Worm (Caenorhabditis elegans) whole organism, L4 larva: ENCODE data around the gene arx-2.

Experiments used
- F10B5.3 ChIP-seq: sonication (generic microtip); optimal IDR thresholded peaks from 2 replicates; lab custom pipeline; 2016; ENCODE audit warnings: mild to moderate bottlenecking, missing genetic modification characterization, missing compliant biosample characterization
- F37D6.2 ChIP-seq: sonication (generic microtip); optimal IDR thresholded peaks from 2 replicates; lab custom pipeline; 2016; ENCODE audit warnings: mild to moderate bottlenecking, missing genetic modification characterization, missing compliant biosample characterization
- F44E2.7 ChIP-seq: fragments of 200-800 bp; sonication (Bioruptor generic); IDR thresholded peaks from 2 replicates; pipeline ENCODE4 v2.1.2; 2022; ENCODE audit warnings: missing genetic modification characterization, missing compliant biosample characterization
- T26A8.4 ChIP-seq: fragments of 200-800 bp; sonication (Bioruptor generic); IDR thresholded peaks from 2 replicates; pipeline ENCODE4 v1.3.6; 2022; ENCODE audit warnings: missing genetic modification characterization, missing compliant biosample characterization
- aha-1 ChIP-seq: fragments of 150-350 bp; peaks from one replicate; lab custom pipeline; 2014; ENCODE audit warnings: missing biosample characterization, missing genetic modification characterization
- aly-2 ChIP-seq: sonication (generic microtip); optimal IDR thresholded peaks from 2 replicates; lab custom pipeline; 2018; ENCODE audit warnings: missing biosample characterization, missing genetic modification characterization
- ama-1 ChIP-seq: fragments of 150-350 bp; optimal IDR thresholded peaks from 2 replicates; lab custom pipeline; 2014; ENCODE audit warnings: inconsistent platforms, mixed read lengths
- attf-4 ChIP-seq: sonication (generic microtip); optimal IDR thresholded peaks from 3 replicates; lab custom pipeline; 2017; ENCODE audit warnings: missing biosample characterization, missing genetic modification characterization
- ceh-20 ChIP-seq: fragments of 200-800 bp; sonication (Bioruptor generic); IDR thresholded peaks from 2 replicates; pipeline ENCODE4 v1.3.6; 2022; ENCODE audit warnings: missing genetic modification reagents, missing genetic modification characterization, missing compliant biosample characterization
- ceh-32 ChIP-seq: sonication (generic microtip); optimal IDR thresholded peaks from 2 replicates; lab custom pipeline; 2016; ENCODE audit warnings: mild to moderate bottlenecking, missing genetic modification characterization, missing compliant biosample characterization; ENCODE audit not compliant: poor library complexity
- ceh-44 ChIP-seq: fragments of 200-800 bp; sonication (Bioruptor generic); IDR thresholded peaks from 2 replicates; pipeline ENCODE4 v1.3.6; 2022; ENCODE audit warnings: missing genetic modification reagents, missing genetic modification characterization, missing compliant biosample characterization
- ceh-62 ChIP-seq: sonication (generic microtip); optimal IDR thresholded peaks from 2 replicates; lab custom pipeline; 2017; ENCODE audit warnings: missing biosample characterization, missing genetic modification characterization
- ces-1 ChIP-seq: fragments of 150-350 bp; sonication (generic microtip); optimal IDR thresholded peaks from 4 replicates; lab custom pipeline; 2014; ENCODE audit warnings: missing biosample characterization, missing genetic modification reagents, missing genetic modification characterization
- cey-2 ChIP-seq: sonication (generic microtip); optimal IDR thresholded peaks from 3 replicates; lab custom pipeline; 2017; ENCODE audit warnings: missing genetic modification characterization, mild to moderate bottlenecking, missing compliant biosample characterization, antibody characterized with exemption, borderline replicate concordance; ENCODE audit not compliant: insufficient read depth
- ctbp-1 ChIP-seq: fragments of 200-800 bp; sonication (Bioruptor generic); IDR thresholded peaks from 2 replicates; pipeline ENCODE4 v1.3.6; 2022; ENCODE audit warnings: missing genetic modification reagents, missing genetic modification characterization, missing compliant biosample characterization
- daf-16 ChIP-seq, 3 experiments: sonication (generic microtip); optimal IDR thresholded peaks; 2 replicates each; lab custom pipeline; 2016 to 2017; ENCODE audit warnings: missing genetic modification characterization in 3 of 3, missing genetic modification reagents in 3 of 3, mild to moderate bottlenecking in 2 of 3, missing compliant biosample characterization in 2 of 3, missing biosample characterization in 1 of 3, moderate library complexity in 1 of 3
- dve-1 ChIP-seq: sonication (generic microtip); optimal IDR thresholded peaks from 2 replicates; lab custom pipeline; 2017; ENCODE audit warnings: antibody characterized with exemption, mild to moderate bottlenecking, missing genetic modification characterization, missing compliant biosample characterization; ENCODE audit not compliant: insufficient read depth
- fkh-10 ChIP-seq: fragments of 150-350 bp; optimal IDR thresholded peaks from 2 replicates; lab custom pipeline; 2014; ENCODE audit warnings: missing biosample characterization, missing genetic modification reagents, missing genetic modification characterization
- hlh-30 ChIP-seq: sonication (generic microtip); optimal IDR thresholded peaks from 2 replicates; lab custom pipeline; 2017; ENCODE audit warnings: antibody characterized with exemption, mild to moderate bottlenecking, missing genetic modification characterization, missing compliant biosample characterization; ENCODE audit not compliant: insufficient read depth
- hmg-1.1 ChIP-seq: fragments of 200-800 bp; sonication (Bioruptor generic); IDR thresholded peaks from 2 replicates; pipeline ENCODE4 v1.3.6; 2022; ENCODE audit warnings: missing genetic modification reagents, missing genetic modification characterization, missing compliant biosample characterization
- lim-7 ChIP-seq: fragments of 200-800 bp; sonication (Bioruptor generic); IDR thresholded peaks from 2 replicates; pipeline ENCODE4 v1.3.6; 2022; ENCODE audit warnings: missing genetic modification characterization, missing compliant biosample characterization
- lin-13 ChIP-seq: fragments of 150-350 bp; optimal IDR thresholded peaks from 2 replicates; lab custom pipeline; 2014; ENCODE audit warnings: missing biosample characterization, missing genetic modification reagents, missing genetic modification characterization
- lin-15B ChIP-seq: fragments of 150-350 bp; sonication (generic microtip); optimal IDR thresholded peaks from 3 replicates; lab custom pipeline; 2014; ENCODE audit warnings: missing biosample characterization, missing genetic modification characterization
- lin-29 ChIP-seq: fragments of 200-800 bp; sonication (Bioruptor generic); IDR thresholded peaks from 2 replicates; pipeline ENCODE4 v1.3.6; 2022; ENCODE audit warnings: missing genetic modification reagents, missing genetic modification characterization, missing compliant biosample characterization
- lin-38 ChIP-seq: fragments of 200-800 bp; sonication (Bioruptor generic); IDR thresholded peaks from 2 replicates; pipeline ENCODE4 v1.3.6; 2022; ENCODE audit warnings: missing genetic modification reagents, missing genetic modification characterization, missing compliant biosample characterization
- madf-5 ChIP-seq, 2 experiments: fragments of 200-800 bp; sonication (Bioruptor generic); IDR thresholded peaks; 2 replicates each; pipeline ENCODE4 v1.3.6; 2022; ENCODE audit warnings: missing compliant biosample characterization in 2 of 2, missing genetic modification characterization in 2 of 2
- nhr-10 ChIP-seq: fragments of 150-350 bp; optimal IDR thresholded peaks from 2 replicates; lab custom pipeline; 2014; ENCODE audit warnings: missing biosample characterization, missing genetic modification characterization
- nhr-25 ChIP-seq: sonication (generic microtip); optimal IDR thresholded peaks from 2 replicates; lab custom pipeline; 2017; ENCODE audit warnings: missing genetic modification characterization, mild to moderate bottlenecking, missing compliant biosample characterization, antibody characterized with exemption, moderate library complexity, borderline replicate concordance; ENCODE audit not compliant: insufficient read depth
- nhr-28 ChIP-seq: fragments of 150-350 bp; optimal IDR thresholded peaks from 2 replicates; lab custom pipeline; 2014; ENCODE audit warnings: missing biosample characterization, missing genetic modification characterization
- nhr-77 ChIP-seq: fragments of 150-350 bp; optimal IDR thresholded peaks from 2 replicates; lab custom pipeline; 2014; ENCODE audit warnings: missing biosample characterization, missing genetic modification characterization
- pqm-1 ChIP-seq: sonication (generic microtip); optimal IDR thresholded peaks from 2 replicates; lab custom pipeline; 2017; ENCODE audit warnings: missing biosample characterization, missing genetic modification characterization
- saeg-2 ChIP-seq: fragments of 200-800 bp; sonication (Bioruptor generic); IDR thresholded peaks from 2 replicates; pipeline ENCODE4 v1.3.6; 2022; ENCODE audit warnings: missing genetic modification reagents, missing genetic modification characterization, missing compliant biosample characterization
- sdz-12 ChIP-seq: fragments of 200-800 bp; sonication (Bioruptor generic); optimal IDR thresholded peaks from 2 replicates; lab custom pipeline; 2018; ENCODE audit warnings: mild to moderate bottlenecking, missing genetic modification characterization, missing compliant biosample characterization
- set-16 ChIP-seq: fragments of 200-800 bp; sonication (Bioruptor generic); IDR thresholded peaks from 2 replicates; pipeline ENCODE4 v1.3.6; 2022; ENCODE audit warnings: missing genetic modification reagents, missing genetic modification characterization, missing compliant biosample characterization
- skn-1 ChIP-seq: fragments of 150-350 bp; optimal IDR thresholded peaks from 2 replicates; lab custom pipeline; 2014; ENCODE audit warnings: missing biosample characterization, missing genetic modification characterization
- tag-97 ChIP-seq: fragments of 200-800 bp; sonication (Bioruptor generic); IDR thresholded peaks from 2 replicates; pipeline ENCODE4 v1.3.6; 2022; ENCODE audit warnings: missing genetic modification characterization, missing compliant biosample characterization
- unc-62 ChIP-seq, 3 experiments: fragments of 150-350 bp in 1 of 3; sonication (generic microtip); optimal IDR thresholded peaks in 2 of 3; peaks in 1 of 3; 1 replicate in 1 of 3; 2 replicates in 2 of 3; lab custom pipeline; 2014 to 2017; ENCODE audit warnings: missing biosample characterization in 3 of 3, missing genetic modification characterization in 3 of 3, missing genetic modification reagents in 3 of 3, missing genotype in 1 of 3
- vab-7 ChIP-seq: fragments of 200-800 bp; sonication (Bioruptor generic); IDR thresholded peaks from 2 replicates; pipeline ENCODE4 v1.3.6; 2022; ENCODE audit warnings: missing genetic modification reagents, missing genetic modification characterization, missing compliant biosample characterization
- zfp-3 ChIP-seq: fragments of 200-800 bp; sonication (Bioruptor generic); conservative IDR thresholded peaks from 2 replicates; pipeline ENCODE4 v1.3.6; 2022; ENCODE audit warnings: missing genetic modification reagents, missing genetic modification characterization, missing compliant biosample characterization
- zip-11 ChIP-seq: fragments of 200-800 bp; sonication (Bioruptor generic); IDR thresholded peaks from 2 replicates; pipeline ENCODE4 v1.3.6; 2022; ENCODE audit warnings: missing genetic modification characterization, missing compliant biosample characterization

Gene arx-2

ce11 chrV:10379761-10380160 lies 41.6 kb upstream of the arx-2 start:
- TF ChIP-seq aha-1 (tag; lab: Kevin White, UChicago) = peak; percentile 95
- peak in 1 of 2 experiments; percentile 68 for TF ChIP-seq unc-62 (GFP tag; optimal IDR thresholded peaks at IDR 0.05 in 1 of 2; lab: Kevin White, UChicago)
- no peak for TF ChIP-seq unc-62 (tag; optimal IDR thresholded peaks at IDR 0.05; lab: Kevin White, UChicago)
- no peak for TF ChIP-seq hmg-1.1 (GFP tag; lab: Robert Waterston, UW)

- TF ChIP-seq F44E2.7 = no peak
- TF ChIP-seq lin-15B (tag; lab: Kevin White, UChicago) = no peak
- no peak for TF ChIP-seq zip-11 (GFP tag; lab: Robert Waterston, UW)
- TF ChIP-seq lin-13 = no peak
- TF ChIP-seq lim-7 (GFP tag; lab: Robert Waterston, UW) = no peak
- TF ChIP-seq ceh-62 (tag; lab: Kevin White, UChicago) = no peak
Observed at ce11 chrV:10379293-10379692, 41.1 kb upstream of the arx-2 start, which contains the start of gene AC3.12. Gene AC3.12 (minus strand): TSS chrV:10379393.

ce11 chrV:10371951-10372350 lies 33.8 kb upstream of the arx-2 start, which contains the start of gene ugt-49:
Gene ugt-49 (plus strand): TSS chrV:10372321.
- TF ChIP-seq attf-4 (tag; lab: Kevin White, UChicago) (no peak), skn-1 (tag; lab: Kevin White, UChicago) (no peak), pqm-1 (tag; lab: Kevin White, UChicago) (peak; percentile 34), ctbp-1 (no peak), nhr-28 (peak; percentile 79), zfp-3 (no peak), lin-29 (no peak), T26A8.4 (GFP tag; lab: Robert Waterston, UW) (no peak), nhr-77 (tag; lab: Kevin White, UChicago) (no peak), daf-16 (GFP tag; optimal IDR thresholded peaks at IDR 0.05; lab: Kevin White, UChicago) (no peak), daf-16 (tag; optimal IDR thresholded peaks at IDR 0.05; lab: Kevin White, UChicago) (peak; percentile 43), vab-7 (GFP tag; lab: Robert Waterston, UW) (no peak), hlh-30 (tag; lab: Kevin White, UChicago) (no peak), saeg-2 (no peak), ceh-20 (GFP tag; lab: Robert Waterston, UW) (no peak), madf-5 (GFP tag; IDR thresholded peaks at IDR 0.05; lab: Robert Waterston, UW) (no peak), set-16 (GFP tag; lab: Robert Waterston, UW) (no peak), ama-1 (no peak), F10B5.3 (tag; lab: Kevin White, UChicago) (no peak), ceh-32 (tag; lab: Kevin White, UChicago) (no peak), ceh-44 (GFP tag; lab: Robert Waterston, UW) (no peak), nhr-10 (tag; lab: Kevin White, UChicago) (no peak), cey-2 (tag; lab: Kevin White, UChicago) (no peak), lin-15B (tag; lab: Kevin White, UChicago) (no peak), tag-97 (GFP tag; lab: Robert Waterston, UW) (no peak), sdz-12 (GFP tag; lab: Kevin White, UChicago) (no peak), fkh-10 (GFP tag; lab: Kevin White, UChicago) (no peak), ces-1 (no peak), lin-38 (no peak), aly-2 (tag; lab: Kevin White, UChicago) (no peak), dve-1 (peak; percentile 5), F37D6.2 (tag; lab: Kevin White, UChicago) (no peak), nhr-25 (tag; lab: Kevin White, UChicago) (no peak)
- TF ChIP-seq, all 104 proteins: peak for 4
